Fruit fly (Drosophila melanogaster) whole organism, pupa: ENCODE measurements around the gene CG17477.

Experiments
- CG10348 ChIP-seq: fragments of 200-800 bp; sonication (Bioruptor generic); IDR thresholded peaks from 2 replicates; pipeline ENCODE4 v1.3.6; 2022; ENCODE audit warnings: missing biosample characterization, missing genetic modification characterization
- CG12605 ChIP-seq: fragments of 200-800 bp; sonication (Bioruptor generic); IDR thresholded peaks from 2 replicates; pipeline ENCODE4 v1.3.6; 2022; ENCODE audit warnings: missing biosample characterization, missing genetic modification characterization
- CG14655 ChIP-seq: fragments of 200-800 bp; sonication (Bioruptor generic); optimal IDR thresholded peaks from 3 replicates; lab custom pipeline; 2017; ENCODE audit warnings: mild to moderate bottlenecking, missing biosample characterization, missing genetic modification reagents, missing genetic modification characterization
- CG15710 ChIP-seq: fragments of 200-800 bp; sonication (Bioruptor generic); optimal IDR thresholded peaks from 2 replicates; lab custom pipeline; 2018; ENCODE audit warnings: missing biosample characterization, mild to moderate bottlenecking, missing genetic modification characterization, moderate library complexity
- CG17806 ChIP-seq: fragments of 200-800 bp; sonication (Bioruptor generic); optimal IDR thresholded peaks from 2 replicates; lab custom pipeline; 2018; ENCODE audit warnings: missing biosample characterization, mild to moderate bottlenecking, missing genetic modification characterization, moderate library complexity
- CG32121 ChIP-seq: fragments of 200-800 bp; sonication (Bioruptor generic); IDR thresholded peaks from 2 replicates; pipeline ENCODE4 v1.3.6; 2022; ENCODE audit warnings: missing biosample characterization, missing genetic modification characterization
- CG34367 ChIP-seq: fragments of 200-800 bp; sonication (Bioruptor generic); optimal IDR thresholded peaks from 2 replicates; lab custom pipeline; 2018; ENCODE audit warnings: missing biosample characterization, mild to moderate bottlenecking, missing genetic modification characterization
- CG4496 ChIP-seq: fragments of 200-800 bp; sonication (Bioruptor generic); IDR thresholded peaks from 3 replicates; pipeline ENCODE4 v1.3.6; 2022; ENCODE audit warnings: missing biosample characterization, missing genetic modification characterization
- CG8159 ChIP-seq: fragments of 200-800 bp; sonication (Bioruptor generic); optimal IDR thresholded peaks from 3 replicates; lab custom pipeline; 2018; ENCODE audit warnings: missing biosample characterization, mild to moderate bottlenecking, missing genetic modification characterization, moderate library complexity
- CG8301 ChIP-seq: fragments of 200-800 bp; sonication (Bioruptor generic); optimal IDR thresholded peaks from 2 replicates; lab custom pipeline; 2018; ENCODE audit warnings: missing biosample characterization, mild to moderate bottlenecking, missing genetic modification characterization
- CG9948 ChIP-seq: fragments of 200-800 bp; sonication (Bioruptor generic); optimal IDR thresholded peaks from 2 replicates; lab custom pipeline; 2018; ENCODE audit warnings: missing biosample characterization, mild to moderate bottlenecking, missing genetic modification characterization, moderate library complexity
- D1 ChIP-seq: fragments of 200-800 bp; sonication (Bioruptor generic); optimal IDR thresholded peaks from 2 replicates; lab custom pipeline; 2018; ENCODE audit warnings: missing biosample characterization, mild to moderate bottlenecking, missing genetic modification characterization, moderate library complexity
- EcR ChIP-seq: fragments of 200-800 bp; sonication (Bioruptor generic); optimal IDR thresholded peaks from 3 replicates; lab custom pipeline; 2019; ENCODE audit warnings: missing biosample characterization, missing genetic modification characterization, mild to moderate bottlenecking, moderate library complexity, missing genetic modification reagents
- Ets98B ChIP-seq: fragments of 200-800 bp; sonication (Bioruptor generic); IDR thresholded peaks from 2 replicates; pipeline ENCODE4 v1.3.6; 2022; ENCODE audit warnings: missing biosample characterization, missing genetic modification characterization
- Pif1A ChIP-seq: fragments of 200-800 bp; sonication (Bioruptor generic); optimal IDR thresholded peaks from 3 replicates; lab custom pipeline; 2016; ENCODE audit warnings: missing biosample characterization, missing genetic modification characterization
- Pif1B ChIP-seq: fragments of 200-800 bp; sonication (Bioruptor generic); optimal IDR thresholded peaks from 3 replicates; lab custom pipeline; 2016; ENCODE audit warnings: missing biosample characterization, missing genetic modification characterization
- Snoo ChIP-seq: fragments of 200-800 bp; sonication (Bioruptor generic); optimal IDR thresholded peaks from 3 replicates; lab custom pipeline; 2017; ENCODE audit warnings: missing biosample characterization, mild to moderate bottlenecking, missing genetic modification characterization, inconsistent platforms
- fd96Ca ChIP-seq: fragments of 200-800 bp; sonication (Bioruptor generic); IDR thresholded peaks from 3 replicates; pipeline ENCODE4 v1.3.6; 2022; ENCODE audit warnings: missing biosample characterization, missing genetic modification characterization
- gl ChIP-seq: fragments of 200-800 bp; sonication (Bioruptor generic); optimal IDR thresholded peaks from 2 replicates; lab custom pipeline; 2018; ENCODE audit warnings: missing biosample characterization, mild to moderate bottlenecking, missing genetic modification characterization
- rn ChIP-seq: fragments of 200-800 bp; sonication (Bioruptor generic); IDR thresholded peaks from 2 replicates; pipeline ENCODE4 v1.3.6; 2022; ENCODE audit warnings: missing biosample characterization, missing genetic modification characterization

CG17477 gene

DNA sequence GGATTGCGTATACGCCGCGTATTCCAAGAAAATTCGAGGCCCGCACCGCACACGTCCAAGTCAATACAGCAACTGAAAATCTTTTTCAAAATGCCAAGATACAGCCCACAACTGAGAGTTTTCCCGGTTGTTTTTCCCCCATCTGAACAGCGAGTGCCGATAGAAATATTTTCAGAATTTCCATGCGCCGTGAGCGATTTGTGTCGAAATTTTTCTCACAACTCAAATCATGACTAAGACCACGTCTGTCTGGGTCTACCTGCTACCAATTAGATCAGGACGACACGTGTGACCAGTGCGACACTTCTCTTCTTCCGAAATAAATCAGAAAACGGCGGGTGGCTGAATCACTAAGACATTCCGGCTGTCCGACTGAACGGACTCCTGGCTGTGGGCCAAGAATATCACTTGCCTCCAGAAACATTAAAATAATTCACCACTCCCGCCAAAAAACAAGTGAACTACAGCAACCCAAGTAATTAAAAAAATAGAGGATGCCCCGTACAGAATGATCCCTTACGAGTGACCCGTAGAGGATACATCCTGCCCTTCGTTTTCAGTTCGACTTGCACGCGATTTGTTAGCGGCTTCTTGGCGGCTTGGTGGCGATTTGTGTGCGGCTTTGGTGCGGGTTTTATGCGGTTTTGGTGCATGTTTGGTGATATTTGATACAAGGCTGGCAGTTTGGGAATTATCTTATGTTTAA is 1.2 kb downstream of the CG17477 start, which contains the start of gene cher:
Gene cher (minus strand): TSS at position 51 of the 706 bp plus-strand sequence.
- no peak for TF ChIP-seq Ets98B (GFP tag; lab: Robert Waterston, UW)
- TF ChIP-seq Snoo (tag; lab: Kevin White, UChicago), result no peak
- no peak for TF ChIP-seq Pif1A (GFP tag; lab: Kevin White, UChicago)
- no peak for TF ChIP-seq gl (tag; lab: Kevin White, UChicago)
- no peak for TF ChIP-seq CG10348
- no peak for TF ChIP-seq CG34367 (tag; lab: Kevin White, UChicago)
- TF ChIP-seq, all 21 proteins: peak for 0

- TF ChIP-seq EcR (GFP tag; lab: Kevin White, UChicago) (no peak), CG32121 (no peak)
Observed at dm6 chr3R:17124177-17124576, 2.6 kb downstream of the CG17477 start, which contains the start of gene CG45079. TSS of gene CG45079 (plus strand) at chr3R:17124477.

DNA sequence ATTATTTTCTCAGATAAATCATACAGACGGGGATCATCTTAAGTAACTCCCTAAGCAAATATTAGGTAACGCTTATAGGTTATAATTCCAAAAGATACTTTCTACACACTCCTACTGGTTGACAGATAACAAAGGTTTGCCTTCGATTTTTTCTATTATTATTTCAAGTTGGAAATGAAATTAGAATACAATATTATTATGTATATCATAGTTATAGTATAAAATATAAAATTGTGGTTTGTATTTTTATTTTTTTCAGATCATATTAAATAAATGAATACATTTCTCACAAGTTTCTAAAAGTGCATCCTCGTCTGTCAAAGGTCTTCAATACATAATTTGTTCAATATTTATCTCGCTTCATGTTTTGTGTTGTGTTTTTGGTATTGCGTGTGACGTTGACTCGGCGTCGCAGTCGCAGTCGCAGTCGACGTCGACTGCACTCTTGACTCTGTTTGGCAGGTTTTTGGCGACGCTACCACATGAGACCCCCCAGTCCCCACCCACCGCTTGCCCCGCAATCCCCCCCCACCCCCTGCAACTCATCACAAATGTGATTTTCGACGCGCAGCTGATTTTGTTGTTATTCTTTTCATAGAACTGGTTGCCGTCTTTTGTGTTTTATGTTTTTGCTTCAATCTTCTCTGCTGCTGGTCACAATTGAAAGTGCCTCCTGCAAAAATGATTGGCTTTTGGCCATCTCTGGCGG is 3.8 kb downstream of the CG17477 start:
- TF ChIP-seq CG17806 (tag; lab: Kevin White, UChicago) (no peak), CG15710 (tag; lab: Kevin White, UChicago) (no peak), rn (GFP tag; lab: Robert Waterston, UW) (no peak), CG14655 (GFP tag; lab: Kevin White, UChicago) (peak; percentile 36), fd96Ca (GFP tag; lab: Robert Waterston, UW) (0 out of 3 replicates have a peak, but pooled peaks have one; percentile 7)

DNA sequence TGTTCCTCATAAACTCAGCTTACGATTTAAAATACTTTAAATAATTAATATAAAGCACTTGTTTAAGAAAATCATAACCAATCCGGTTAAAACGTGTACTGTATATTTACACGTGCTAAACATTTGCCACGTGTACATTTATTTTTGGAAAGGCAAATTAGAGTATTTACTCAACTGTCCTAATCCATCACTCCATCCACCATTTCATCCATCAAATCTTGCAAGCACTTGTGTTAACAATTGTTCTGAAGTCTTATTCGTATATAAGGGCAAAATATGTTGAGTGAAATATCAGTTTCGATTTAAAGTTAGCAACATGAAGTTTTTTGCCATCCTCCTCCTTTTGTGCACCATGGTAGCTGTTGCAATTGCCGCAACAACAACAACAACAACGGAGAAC is 5.5 kb downstream of the CG17477 start, which contains the start of gene CG42779:
Gene CG42779 (plus strand): TSS at position 301 of the 400 bp plus-strand sequence.
- TF ChIP-seq rn (GFP tag; lab: Robert Waterston, UW) (no peak), CG9948 (tag; lab: Kevin White, UChicago) (no peak), fd96Ca (GFP tag; lab: Robert Waterston, UW) (no peak), CG4496 (GFP tag; lab: Robert Waterston, UW) (no peak), gl (tag; lab: Kevin White, UChicago) (no peak), CG8159 (tag; lab: Kevin White, UChicago) (no peak), CG8301 (no peak), CG10348 (no peak), CG34367 (tag; lab: Kevin White, UChicago) (no peak)

DNA sequence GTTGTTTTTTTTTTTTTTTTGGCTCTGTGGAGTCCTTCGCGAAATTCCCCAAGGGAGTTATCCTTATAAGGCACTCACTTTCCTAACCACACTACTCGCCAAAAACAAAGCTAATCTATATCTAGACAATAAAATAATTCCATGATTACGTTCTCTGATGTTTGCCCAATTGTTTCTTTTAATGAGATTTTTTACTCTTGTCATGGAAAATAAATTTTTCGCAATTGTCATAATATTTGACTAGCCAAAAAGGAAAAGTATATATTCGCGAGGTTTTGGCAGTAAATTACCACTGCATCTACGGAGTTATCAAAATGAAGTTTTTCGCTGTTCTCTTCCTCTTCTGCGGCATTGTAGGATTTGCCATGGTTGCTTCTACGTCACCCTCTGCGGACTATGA is 6.6 kb downstream of the CG17477 start, which contains the start of gene CG34278:
Gene CG34278 (plus strand): TSS at position 301 of the 400 bp plus-strand sequence.
- TF ChIP-seq rn (GFP tag; lab: Robert Waterston, UW) (no peak), CG34367 (tag; lab: Kevin White, UChicago) (no peak), CG8301 (no peak), CG9948 (tag; lab: Kevin White, UChicago) (no peak), CG10348 (no peak), CG32121 (no peak), gl (tag; lab: Kevin White, UChicago) (no peak), Snoo (tag; lab: Kevin White, UChicago) (no peak), CG4496 (GFP tag; lab: Robert Waterston, UW) (no peak), Pif1B (GFP tag; lab: Kevin White, UChicago) (no peak), Ets98B (GFP tag; lab: Robert Waterston, UW) (no peak)

DNA sequence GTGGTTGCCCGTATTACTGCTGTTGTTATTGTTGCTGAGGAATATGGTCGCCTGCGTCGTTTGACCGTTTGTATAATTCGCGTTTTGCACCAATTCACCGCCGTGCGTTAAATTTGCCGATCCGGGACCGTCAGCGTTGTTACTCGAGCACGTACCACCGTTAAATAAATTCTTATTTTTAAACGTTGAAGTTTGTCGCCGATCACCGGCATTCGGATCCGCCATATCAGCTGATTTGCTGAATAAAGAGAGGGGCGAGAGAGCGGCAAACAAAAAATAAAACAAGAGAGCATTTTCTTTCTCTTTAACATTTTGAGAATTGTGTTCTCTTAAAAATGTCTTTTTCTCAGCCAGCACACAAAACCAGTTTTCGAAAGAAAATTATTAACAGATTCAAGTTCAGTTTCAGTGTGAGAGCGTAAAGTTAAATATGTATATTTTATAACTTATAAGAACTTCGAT is 7.8 kb downstream of the CG17477 start:
- TF ChIP-seq Pif1B (GFP tag; lab: Kevin White, UChicago), result peak; percentile 20
- TF ChIP-seq CG17806 (tag; lab: Kevin White, UChicago), result no peak
- TF ChIP-seq EcR (GFP tag; lab: Kevin White, UChicago), result peak; percentile 16
- no peak for TF ChIP-seq CG10348
- no peak for TF ChIP-seq CG8301
- TF ChIP-seq CG12605, result peak; percentile 63
- no peak for TF ChIP-seq CG14655 (GFP tag; lab: Kevin White, UChicago)
- TF ChIP-seq CG4496 (GFP tag; lab: Robert Waterston, UW), result peak; percentile 47; the same call in 1 of the 3 replicates
- no peak for TF ChIP-seq fd96Ca (GFP tag; lab: Robert Waterston, UW)
- TF ChIP-seq CG34367 (tag; lab: Kevin White, UChicago), result no peak
- no peak for TF ChIP-seq rn (GFP tag; lab: Robert Waterston, UW)
- TF ChIP-seq Ets98B (GFP tag; lab: Robert Waterston, UW), result no peak; the same call in 1 of the 2 replicates
- TF ChIP-seq Pif1A (GFP tag; lab: Kevin White, UChicago), result peak; percentile 43
- TF ChIP-seq D1, result no peak
- TF ChIP-seq CG9948 (tag; lab: Kevin White, UChicago), result no peak
- no peak for TF ChIP-seq CG32121
- no peak for TF ChIP-seq CG15710 (tag; lab: Kevin White, UChicago)
